Fruit fly (Drosophila melanogaster): ENCODE measurements around the gene CG15172.
A peak's percentile ranks its signal among the peaks of the same experiment; 100 is the strongest.

CG15172 gene

DNA sequence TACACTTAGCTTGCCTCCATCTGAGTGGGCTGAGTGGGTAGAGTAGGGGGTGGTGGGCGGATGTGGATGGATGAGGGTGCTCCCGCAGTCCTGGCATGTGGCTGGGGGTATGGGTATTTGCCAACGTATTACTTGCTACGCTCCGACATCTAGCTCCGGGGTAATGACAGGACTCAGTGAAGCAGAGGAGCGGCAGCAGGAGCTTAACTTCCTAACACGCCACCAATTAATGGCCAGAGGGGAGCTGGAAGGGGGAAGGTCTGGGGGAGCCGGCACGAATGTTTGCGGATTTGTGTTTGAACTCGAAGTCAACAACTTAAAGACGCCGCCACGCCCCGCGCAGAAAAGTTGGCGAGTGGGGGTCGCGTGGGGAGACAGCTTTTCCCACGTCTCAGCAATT lies 4.0 kb upstream of the CG15172 start:
- TF ChIP-seq noc (tag; optimal IDR thresholded peaks at IDR 0.05) = no peak

DNA sequence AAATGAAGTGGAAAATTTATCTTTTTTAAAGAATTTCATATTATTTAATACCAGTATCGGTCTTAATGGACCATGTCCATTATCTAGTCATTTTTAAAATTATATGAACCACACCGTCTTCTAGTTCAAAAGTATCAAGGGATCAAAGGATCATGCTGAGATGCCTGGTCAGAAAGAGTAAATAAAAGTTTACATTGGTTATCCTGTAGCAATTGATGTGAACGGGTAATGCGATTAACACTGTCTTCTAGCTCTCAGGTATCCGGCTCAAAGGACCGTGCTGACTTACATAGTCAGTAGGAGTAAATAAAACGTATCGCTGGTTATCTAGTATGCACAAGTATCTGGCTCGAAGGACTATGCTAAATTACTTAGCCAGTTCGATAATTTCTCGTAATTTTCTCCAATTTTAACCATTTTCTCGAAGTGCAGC lies 3.0 kb upstream of the CG15172 start:
- TF ChIP-seq noc (tag; optimal IDR thresholded peaks at IDR 0.05) = no peak

DNA sequence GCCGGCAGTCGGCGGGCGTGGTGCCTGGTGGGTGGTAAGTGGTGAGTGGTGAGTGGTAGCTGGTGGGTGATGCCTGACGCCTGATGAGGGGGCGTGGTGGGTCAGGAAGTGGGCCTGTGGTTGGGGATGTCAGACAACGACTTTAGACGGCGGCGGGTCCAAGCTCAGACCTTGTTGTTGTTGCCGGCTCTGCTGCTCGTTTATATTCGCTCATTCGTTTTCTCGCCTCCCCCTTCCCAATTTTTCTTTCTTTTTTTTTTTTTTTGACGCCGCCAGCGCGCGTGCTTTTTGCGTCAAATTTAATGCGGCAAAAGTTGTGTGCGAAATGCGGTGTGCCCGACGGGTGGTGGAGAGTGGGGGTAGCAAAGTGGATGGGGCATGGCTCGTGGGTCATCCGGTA lies 2.6 kb upstream of the CG15172 start:
- TF ChIP-seq noc (tag; optimal IDR thresholded peaks at IDR 0.05) = no peak

DNA sequence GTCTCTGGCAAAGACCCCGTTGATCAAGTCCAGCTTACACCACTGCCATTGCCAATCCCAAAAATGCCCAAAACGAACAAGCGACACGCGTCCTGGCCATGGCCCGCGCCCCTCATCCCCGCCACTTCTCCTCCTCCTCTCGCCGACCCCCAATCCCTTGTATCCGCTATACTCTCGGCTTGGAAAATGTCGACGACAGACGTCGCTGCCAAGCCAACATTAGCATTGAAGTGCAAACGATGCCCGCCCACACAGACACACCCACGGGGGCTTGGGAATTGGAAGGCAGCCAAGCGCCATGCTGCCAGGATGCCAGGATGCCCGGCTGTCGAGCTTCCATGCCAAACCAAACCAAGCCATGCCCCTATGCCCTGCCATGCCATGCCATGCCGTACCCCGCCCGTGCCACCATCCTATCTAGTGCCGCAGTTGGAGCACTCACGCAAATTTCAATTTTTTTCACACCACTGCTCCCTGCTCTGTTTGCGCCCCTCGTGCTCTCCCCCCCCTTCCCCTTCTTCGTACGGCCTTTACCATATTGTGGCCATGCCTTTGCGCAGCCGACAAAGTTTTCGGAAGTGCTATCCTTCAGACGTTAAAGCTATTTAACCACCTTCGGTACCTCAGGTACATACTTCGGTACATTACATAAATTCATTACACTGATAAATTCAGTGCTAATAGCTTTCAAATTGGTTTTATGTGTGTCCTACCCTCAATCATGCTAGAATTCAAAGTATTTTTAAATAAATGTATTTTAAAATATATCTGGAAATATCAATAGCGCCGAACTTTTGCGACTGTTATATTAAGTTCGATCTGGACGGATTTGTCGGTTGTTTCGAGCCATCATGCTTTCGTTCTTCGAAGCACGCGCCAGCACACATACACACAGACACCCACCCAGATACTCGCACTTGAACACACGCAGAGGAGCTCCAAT lies 668 bp upstream of the CG15172 start:
- peak; percentile 51 for TF ChIP-seq noc (tag; optimal IDR thresholded peaks at IDR 0.05)

DNA sequence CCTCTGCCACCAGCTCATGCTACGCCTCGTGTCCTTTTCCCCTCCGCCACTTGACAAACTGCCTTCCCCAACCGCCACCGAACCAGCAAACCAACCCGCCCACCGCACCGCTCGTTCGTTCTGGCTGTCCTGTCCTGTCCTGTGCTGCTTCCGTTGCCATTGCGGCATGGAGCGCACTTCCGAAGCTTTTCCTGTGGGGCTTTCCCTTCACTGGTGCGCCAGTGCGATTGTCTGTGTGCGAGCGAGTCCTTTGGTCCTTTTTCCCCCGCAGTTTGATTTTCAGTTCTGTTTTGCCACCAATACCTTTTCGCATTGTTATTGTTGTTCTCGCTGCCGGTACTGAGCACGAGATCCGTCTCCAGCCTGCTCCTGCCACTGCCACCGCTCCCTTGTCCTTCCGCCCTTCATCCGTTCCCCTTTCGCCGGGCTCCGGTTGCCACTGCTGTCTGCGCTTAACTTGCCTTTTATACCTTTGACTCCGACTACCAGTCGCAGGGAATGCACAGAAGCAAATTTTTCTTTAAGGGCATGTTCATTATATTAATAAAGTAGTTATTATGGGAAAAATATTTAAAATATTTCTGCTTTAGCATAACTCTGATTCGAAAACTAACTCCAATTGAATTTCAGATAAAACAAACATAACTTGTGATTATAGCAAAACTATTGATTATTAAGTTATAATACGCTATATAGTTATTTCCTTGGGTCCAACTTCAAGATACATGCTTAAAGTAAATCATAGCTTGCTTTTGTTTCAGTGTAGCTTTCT lies 1.9 kb downstream of the CG15172 start:
- peak; percentile 50 for TF ChIP-seq noc (tag; optimal IDR thresholded peaks at IDR 0.05)

DNA sequence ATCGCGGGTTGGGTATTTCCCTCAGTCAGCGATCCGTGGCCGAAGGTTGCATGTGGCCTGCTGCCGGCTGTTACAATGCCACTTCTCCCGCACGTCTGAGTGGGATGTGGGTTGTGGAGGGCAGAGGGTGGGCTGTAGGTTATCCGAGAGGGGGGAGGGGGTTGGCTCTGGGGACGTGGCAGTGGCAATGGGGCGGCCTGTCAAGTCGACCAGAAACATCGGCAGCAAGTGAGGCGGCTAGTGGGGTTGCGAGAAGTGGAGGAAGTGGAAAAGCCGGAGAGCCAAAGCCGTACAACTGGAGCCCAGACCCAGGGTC lies 2.5 kb downstream of the CG15172 start:
- TF ChIP-seq noc (tag; optimal IDR thresholded peaks at IDR 0.05) = no peak

DNA sequence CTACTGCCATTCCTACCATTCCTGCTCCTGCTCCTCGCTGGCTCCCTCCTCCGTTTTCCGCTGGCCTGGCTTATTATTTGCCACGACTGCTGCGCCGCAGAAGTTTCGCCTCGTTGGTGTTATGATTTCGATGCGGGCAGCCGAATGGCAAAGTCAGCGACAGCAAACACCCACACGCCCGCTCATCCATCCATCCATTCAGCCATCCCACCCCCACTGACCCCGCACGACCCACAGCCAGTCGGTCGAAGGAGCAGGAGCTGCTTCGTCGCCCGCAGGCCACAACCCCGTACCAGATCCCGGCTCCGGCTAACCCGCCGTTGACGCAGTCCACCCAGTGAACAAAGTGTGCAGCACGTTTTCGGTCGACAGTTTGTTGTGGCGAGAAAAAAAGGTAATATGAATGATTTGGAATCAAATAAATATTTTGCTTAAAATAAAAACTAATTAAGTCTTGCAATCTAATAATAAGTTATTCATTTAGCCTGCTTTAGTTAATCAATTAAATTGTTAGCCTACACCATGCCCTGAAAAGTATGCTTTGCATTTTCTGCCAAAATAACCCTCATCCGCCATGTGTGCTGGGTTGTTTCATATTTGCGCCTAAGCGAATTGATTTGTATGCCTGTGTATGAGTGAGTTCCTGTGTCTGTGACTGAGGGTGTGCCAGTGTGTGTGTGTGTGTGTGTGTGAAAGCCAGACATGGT lies 4.4 kb downstream of the CG15172 start:
- peak; percentile 45 for TF ChIP-seq noc (tag; optimal IDR thresholded peaks at IDR 0.05)

DNA sequence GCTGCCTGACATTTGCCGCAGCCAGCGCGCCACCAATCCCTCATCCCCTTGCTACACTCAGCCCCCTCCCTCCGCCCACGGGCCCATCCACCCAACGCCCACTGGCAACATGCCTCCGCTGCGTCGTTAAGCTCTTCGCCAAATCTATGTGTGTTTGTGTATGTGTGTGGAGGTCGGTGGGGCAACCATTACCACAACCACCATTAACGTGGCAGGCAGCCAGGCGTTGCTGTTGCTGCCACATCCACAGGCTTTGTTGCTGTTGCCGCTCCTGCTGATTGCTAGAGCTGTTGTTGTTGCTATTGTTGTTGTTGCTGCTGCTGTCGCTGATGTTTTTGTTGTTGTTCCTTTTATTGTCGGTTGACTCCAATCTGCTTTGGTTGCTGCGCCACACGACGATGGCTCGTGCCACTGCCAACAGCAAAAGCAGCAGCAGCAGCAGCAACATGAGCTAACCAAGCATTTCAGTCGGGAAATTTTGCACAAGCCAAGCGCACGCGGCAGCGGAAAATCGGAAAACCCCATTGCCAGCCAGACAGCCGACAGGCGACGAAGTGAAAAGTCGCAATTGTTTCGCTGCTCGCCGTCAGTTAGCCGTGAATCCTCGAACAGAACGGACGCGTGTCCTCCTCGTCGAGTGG lies 5.1 kb downstream of the CG15172 start, which contains the start of gene Sidpn:
Gene Sidpn, plus strand, starts transcription at position 465 of the 641 bp plus-strand sequence.
- TF ChIP-seq noc (tag; optimal IDR thresholded peaks at IDR 0.05) = no peak

DNA sequence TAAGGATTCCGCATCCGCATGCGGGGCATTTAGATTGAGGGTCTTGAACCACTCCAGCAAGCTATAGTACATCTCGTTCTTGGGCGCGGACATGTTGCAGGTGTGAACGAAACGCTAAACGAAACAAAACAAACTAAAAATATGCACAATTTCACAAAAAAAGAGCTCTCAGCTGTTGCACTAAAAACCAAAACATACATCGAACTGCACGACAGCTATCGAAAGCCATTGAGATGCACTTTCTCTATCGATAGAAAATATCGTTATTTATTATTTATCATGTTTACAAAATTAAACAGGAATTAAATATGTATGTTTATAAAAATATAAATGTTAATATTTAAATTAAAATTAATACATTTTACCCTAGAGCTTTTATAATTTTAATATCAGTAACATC lies 11.1 kb downstream of the CG15172 start, which contains the start of gene hook:
Gene hook, minus strand, starts transcription at position 211 of the 400 bp plus-strand sequence.
- no peak for TF ChIP-seq noc (tag; optimal IDR thresholded peaks at IDR 0.05)

DNA sequence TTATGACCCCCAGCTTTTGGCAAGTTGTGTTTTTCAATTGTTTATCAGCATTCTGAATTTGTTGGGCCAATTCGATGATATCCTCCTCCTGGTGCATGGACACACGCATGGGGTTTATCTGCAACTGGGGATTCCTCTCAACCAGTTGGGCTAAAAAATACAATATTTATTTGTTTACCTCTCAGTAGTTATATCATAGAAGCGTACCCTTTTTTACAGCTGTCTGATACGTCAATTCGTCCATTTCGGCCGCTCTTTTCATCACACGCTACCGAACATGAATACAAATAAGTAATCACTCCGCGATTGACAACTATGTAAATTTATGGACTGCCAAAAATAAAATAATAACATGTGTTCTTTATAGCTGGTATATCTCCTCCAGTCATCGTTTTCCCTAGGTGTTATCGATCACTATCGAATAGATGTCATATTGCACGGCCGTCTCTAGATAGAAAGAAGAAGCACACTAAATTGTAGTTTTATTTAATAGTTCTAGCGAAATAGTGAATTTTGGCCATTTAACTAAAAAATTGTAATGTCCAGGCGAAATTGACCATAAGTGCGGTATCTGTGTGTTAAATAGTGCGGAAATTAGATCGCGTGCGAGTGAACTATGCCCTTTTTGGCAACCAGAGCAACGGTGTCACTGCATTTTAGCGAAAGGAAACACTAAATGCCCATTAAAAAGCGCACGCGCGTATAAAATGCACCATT lies 12.2 kb downstream of the CG15172 start, which contains the start of the genes mib2 and CG31800:
Gene mib2, plus strand, starts transcription at position 232 of the 717 bp plus-strand sequence.
Gene CG31800, minus strand, starts transcription at position 364 of the 717 bp plus-strand sequence.
- TF ChIP-seq noc (tag; optimal IDR thresholded peaks at IDR 0.05) = no peak

DNA sequence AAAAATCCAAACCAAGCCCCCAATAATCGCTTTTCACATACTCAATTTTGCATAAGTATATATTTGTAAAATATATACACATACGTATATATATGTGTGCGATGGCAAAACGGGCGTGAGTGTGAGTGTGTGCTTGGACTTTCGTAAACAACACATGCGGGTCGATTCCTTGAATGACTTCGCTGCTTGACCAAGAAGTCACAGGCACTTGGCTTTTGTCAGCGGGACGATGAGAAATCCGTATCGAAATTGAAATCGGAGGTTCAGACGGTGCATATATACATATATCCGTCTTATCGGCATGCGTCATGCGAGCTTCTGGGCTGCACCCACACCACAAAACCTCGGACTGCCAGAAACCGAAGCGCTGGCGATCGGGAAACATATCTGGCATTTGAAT lies 12.8 kb downstream of the CG15172 start:
- no peak for TF ChIP-seq noc (tag; optimal IDR thresholded peaks at IDR 0.05)

DNA sequence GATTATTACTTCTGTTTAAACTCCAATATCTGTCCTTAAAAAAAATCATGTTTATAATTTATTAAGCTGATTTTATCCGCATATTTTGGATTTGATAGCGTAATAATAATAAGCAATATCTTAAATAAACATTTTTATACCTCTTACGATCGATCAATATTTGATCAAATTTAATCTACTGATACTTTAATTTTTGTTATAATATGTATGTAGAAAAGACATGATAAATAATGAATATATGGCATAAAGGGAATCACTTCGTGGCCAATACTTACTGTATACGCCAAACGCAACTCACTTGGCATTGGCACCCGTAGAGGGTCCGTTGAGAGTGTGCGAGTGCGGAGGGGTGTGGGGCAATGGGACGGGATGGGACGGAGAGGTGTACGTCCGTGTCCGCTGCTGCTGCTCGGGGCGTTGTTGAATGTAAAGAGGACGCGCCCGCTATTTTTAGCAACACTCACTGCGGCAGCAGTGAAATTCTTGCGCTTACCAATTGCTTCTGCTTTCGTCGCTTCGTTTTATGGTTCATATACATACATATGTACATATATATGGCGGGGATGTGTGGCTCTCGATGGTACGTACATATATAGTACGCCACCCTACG lies 14.0 kb downstream of the CG15172 start:
- peak; percentile 72 for TF ChIP-seq noc (tag; optimal IDR thresholded peaks at IDR 0.05)

DNA sequence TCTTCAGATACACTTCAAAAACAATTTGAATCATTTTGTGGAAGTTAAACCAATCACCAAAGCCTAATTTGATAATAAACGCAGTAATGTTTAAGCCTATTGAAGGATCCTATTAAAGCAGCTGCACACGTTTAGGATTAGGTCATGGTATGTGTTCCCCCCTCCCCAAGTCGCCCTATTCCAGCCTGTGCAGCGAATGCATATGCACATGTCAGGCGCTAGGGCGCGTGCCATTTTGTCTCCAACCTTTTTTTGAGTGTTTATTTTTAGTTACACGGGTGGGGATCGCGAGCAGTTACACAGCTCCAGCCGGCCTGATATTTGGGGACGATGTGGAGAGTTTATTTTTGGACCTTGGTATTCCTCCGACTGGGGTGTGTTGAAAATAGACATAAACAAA lies 14.8 kb downstream of the CG15172 start:
- TF ChIP-seq noc (tag; optimal IDR thresholded peaks at IDR 0.05) = no peak

DNA sequence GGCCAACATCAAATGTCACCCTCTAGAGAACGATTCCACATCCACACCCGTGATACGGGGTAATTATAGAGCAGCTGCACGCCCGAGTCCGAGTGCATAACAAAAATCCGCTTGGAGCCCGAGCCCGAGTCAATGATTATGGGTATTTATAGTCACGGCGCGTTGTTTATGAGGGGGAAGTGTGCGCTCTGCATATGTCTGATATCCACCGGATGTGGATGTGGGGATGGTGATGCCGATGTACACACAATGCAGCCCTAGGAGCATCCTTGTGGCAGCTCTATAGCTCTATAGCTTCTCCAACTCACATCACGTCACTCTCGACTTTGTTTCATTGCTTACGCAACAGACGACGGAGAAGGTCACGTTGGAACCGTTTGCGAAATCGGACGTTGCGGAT lies 15.2 kb downstream of the CG15172 start:
- no peak for TF ChIP-seq noc (tag; optimal IDR thresholded peaks at IDR 0.05)

All from whole organism, larva.